Worm (Caenorhabditis elegans): ENCODE results near the gene K08F8.7.

- no peak for TF ChIP-seq F13H6.1 (tag; optimal IDR thresholded peaks at IDR 0.05)
- no peak for TF ChIP-seq tbx-2 (tag; optimal IDR thresholded peaks at IDR 0.05)
- TF ChIP-seq ama-1 (optimal IDR thresholded peaks at IDR 0.05), result no peak
- TF ChIP-seq nhr-232 (tag; optimal IDR thresholded peaks at IDR 0.05), result no peak
- no peak for TF ChIP-seq pha-4 (tag; optimal IDR thresholded peaks at IDR 0.05)
- no peak for TF ChIP-seq fkh-10 (GFP tag; optimal IDR thresholded peaks at IDR 0.05)
- no peak for TF ChIP-seq rnt-1 (tag; optimal IDR thresholded peaks at IDR 0.05)
- TF ChIP-seq dmd-4 (tag; optimal IDR thresholded peaks at IDR 0.05; ENCODE audit: borderline replicate concordance), result no peak
- TF ChIP-seq C08G9.2 (tag; optimal IDR thresholded peaks at IDR 0.05), result no peak
- no peak for TF ChIP-seq ref-2 (tag; optimal IDR thresholded peaks at IDR 0.05)
- TF ChIP-seq elt-4 (tag; optimal IDR thresholded peaks at IDR 0.05), result no peak
- TF ChIP-seq ceh-9 (tag; optimal IDR thresholded peaks at IDR 0.05), result no peak
- TF ChIP-seq ceh-22 (tag; optimal IDR thresholded peaks at IDR 0.05), result no peak
- TF ChIP-seq pat-9 (tag; optimal IDR thresholded peaks at IDR 0.05), result no peak
These were observed 44.6 kb upstream of the K08F8.7 start for ce11 chrII:8799725-8800124.

All from whole organism, late embryonic.